Worm (Caenorhabditis elegans): Measurements from ENCODE around the gene R193.6.

The R193.6 gene

DNA sequence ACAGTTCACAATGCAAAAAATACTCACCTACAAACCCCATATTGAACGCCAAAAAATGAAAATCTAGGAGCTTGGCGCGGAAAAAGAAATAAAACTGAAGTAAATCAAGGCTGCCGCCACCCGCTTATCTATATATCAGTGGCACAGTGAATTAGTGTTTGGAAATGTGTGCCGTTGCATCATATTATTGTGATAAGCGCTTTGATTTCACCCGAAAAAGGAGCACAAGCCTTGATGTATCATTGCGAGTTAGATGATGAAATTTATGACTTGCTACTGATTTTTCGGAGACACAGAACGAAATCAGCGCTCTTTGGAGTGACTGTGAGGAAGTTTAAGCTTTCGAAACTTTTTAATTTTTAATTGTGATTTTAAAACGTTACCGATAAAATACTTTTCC lies at the start of gene R193.6, which contains the start of gene R193.2:
Gene R193.6, plus strand, starts transcription at position 350 of the 400 bp plus-strand sequence.
Gene R193.2, minus strand, starts transcription at position 148 of the 400 bp plus-strand sequence.
- TF ChIP-seq rnt-1 (tag; optimal IDR thresholded peaks at IDR 0.05) (no peak), elt-2 (tag; optimal IDR thresholded peaks at IDR 0.05) (peak; percentile 96)

DNA sequence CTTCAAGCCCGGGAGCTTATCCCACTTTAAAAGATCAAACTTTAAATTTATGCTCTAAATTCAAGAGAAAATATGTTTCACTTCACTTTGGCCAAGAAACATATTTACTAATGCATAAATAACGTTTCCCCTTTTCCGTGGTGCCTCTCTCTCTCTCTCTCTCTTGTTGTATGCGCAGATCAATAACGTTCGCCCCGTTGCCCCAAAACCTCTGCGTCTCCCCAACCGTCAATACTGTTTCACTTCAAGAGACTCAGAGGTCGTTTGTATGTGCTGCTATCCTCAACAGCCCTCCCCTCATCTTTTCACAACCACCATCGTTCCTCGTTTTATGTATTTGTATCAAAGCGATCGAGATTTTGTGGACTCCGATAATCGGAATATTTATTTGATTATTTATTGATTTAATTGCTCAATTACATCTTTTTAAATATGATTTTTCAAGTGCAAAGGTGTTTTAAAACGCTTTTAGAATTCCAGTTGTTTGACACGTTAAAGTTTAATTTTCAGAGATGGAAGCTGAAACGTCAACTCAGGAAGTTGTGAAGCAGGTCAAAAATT lies 44.8 kb upstream of the R193.6 start, which contains the start of gene ife-4:
Gene ife-4, plus strand, starts transcription at position 511 of the 561 bp plus-strand sequence.
- peak; percentile 28 for TF ChIP-seq lir-3 (tag; optimal IDR thresholded peaks at IDR 0.05; ENCODE audit: poor library complexity)
- TF ChIP-seq dsc-1 (tag; optimal IDR thresholded peaks at IDR 0.05) = peak; percentile 9
- no peak for TF ChIP-seq alr-1 (tag; optimal IDR thresholded peaks at IDR 0.05; ENCODE audit: borderline replicate concordance)
- no peak for TF ChIP-seq nhr-76 (tag; optimal IDR thresholded peaks at IDR 0.05)
- no peak for TF ChIP-seq hlh-4 (tag; optimal IDR thresholded peaks at IDR 0.05)
- peak; percentile 43 for TF ChIP-seq snu-23 (GFP tag; optimal IDR thresholded peaks at IDR 0.05)
- peak; percentile 85 for TF ChIP-seq lin-14 (GFP tag; optimal IDR thresholded peaks at IDR 0.05)
- TF ChIP-seq ceh-63 (GFP tag; optimal IDR thresholded peaks at IDR 0.05) = no peak
- no peak for TF ChIP-seq unc-98 (GFP tag; IDR thresholded peaks at IDR 0.05)
- no peak for TF ChIP-seq isw-1 (GFP tag; IDR thresholded peaks at IDR 0.05)
- TF ChIP-seq nhr-11 (tag; optimal IDR thresholded peaks at IDR 0.05) = no peak
- TF ChIP-seq tbx-2 (tag; optimal IDR thresholded peaks at IDR 0.05) = peak; percentile 14
- TF ChIP-seq sup-37 (GFP tag; optimal IDR thresholded peaks at IDR 0.05) = no peak
- TF ChIP-seq C16A3.4 (tag; optimal IDR thresholded peaks at IDR 0.05) = no peak
- peak; percentile 20 for TF ChIP-seq nhr-47 (tag; optimal IDR thresholded peaks at IDR 0.05)
- TF ChIP-seq mdl-1 (tag; optimal IDR thresholded peaks at IDR 0.05) = no peak
- peak; percentile 39 for TF ChIP-seq unc-86 (tag; optimal IDR thresholded peaks at IDR 0.05)
- no peak for TF ChIP-seq pag-3 (tag; optimal IDR thresholded peaks at IDR 0.05; ENCODE audit: borderline replicate concordance, insufficient read depth)
- TF ChIP-seq swsn-7 (tag; optimal IDR thresholded peaks at IDR 0.05) = peak; percentile 43
- peak in 1 of 3 experiments; percentile 37 for TF ChIP-seq ceh-82 (tag; optimal IDR thresholded peaks at IDR 0.05)
- TF ChIP-seq lin-35 (GFP tag; optimal IDR thresholded peaks at IDR 0.05) = peak in 1 of 2 experiments; percentile 39
- no peak for TF ChIP-seq mef-2 (tag; optimal IDR thresholded peaks at IDR 0.05)
- TF ChIP-seq egl-13 (tag; optimal IDR thresholded peaks at IDR 0.05) = peak; percentile 35
- TF ChIP-seq nhr-77 (tag; optimal IDR thresholded peaks at IDR 0.05) = no peak
- peak; percentile 7 for TF ChIP-seq fkh-8 (tag; optimal IDR thresholded peaks at IDR 0.05)
- TF ChIP-seq C34B4.2 (tag; optimal IDR thresholded peaks at IDR 0.05) = no peak
- peak; percentile 22 for TF ChIP-seq nhr-71 (tag; optimal IDR thresholded peaks at IDR 0.05)
- TF ChIP-seq mep-1 (tag; optimal IDR thresholded peaks at IDR 0.05) = peak; percentile 76
- TF ChIP-seq skn-1 (tag; optimal IDR thresholded peaks at IDR 0.05) = peak; percentile 64
- TF ChIP-seq lsy-2 (tag; optimal IDR thresholded peaks at IDR 0.05) = peak in 1 of 2 experiments; percentile 13

ce11 chrX:1107758-1108157 lies 40.8 kb upstream of the R193.6 start, which contains the start of gene C05D9.4:
Gene C05D9.4, plus strand, starts transcription at chrX:1108058.
- TF ChIP-seq nhr-237 (tag; optimal IDR thresholded peaks at IDR 0.05) (no peak), dsc-1 (tag; optimal IDR thresholded peaks at IDR 0.05) (no peak), mep-1 (tag; optimal IDR thresholded peaks at IDR 0.05) (no peak), nhr-71 (tag; optimal IDR thresholded peaks at IDR 0.05) (no peak), F16B12.6 (tag; optimal IDR thresholded peaks at IDR 0.05) (no peak)

ce11 chrX:1108874-1109273 lies 39.7 kb upstream of the R193.6 start:
- TF ChIP-seq rnt-1 (tag; optimal IDR thresholded peaks at IDR 0.05) (peak; percentile 94), C16A3.4 (tag; optimal IDR thresholded peaks at IDR 0.05) (no peak), nhr-84 (tag; optimal IDR thresholded peaks at IDR 0.05) (no peak), egl-27 (tag; optimal IDR thresholded peaks at IDR 0.05) (no peak), hpl-2 (GFP tag; optimal IDR thresholded peaks at IDR 0.05) (no peak), nhr-11 (tag; optimal IDR thresholded peaks at IDR 0.05) (no peak), nhr-237 (tag; optimal IDR thresholded peaks at IDR 0.05) (no peak), ceh-88 (GFP tag; IDR thresholded peaks at IDR 0.05) (no peak), grh-1 (GFP tag; IDR thresholded peaks at IDR 0.05) (no peak), isw-1 (GFP tag; IDR thresholded peaks at IDR 0.05) (no peak), lin-39 (tag; optimal IDR thresholded peaks at IDR 0.05) (peak; percentile 74), C04F5.9 (tag; optimal IDR thresholded peaks at IDR 0.05) (no peak), ceh-90 (tag; optimal IDR thresholded peaks at IDR 0.05) (no peak), nhr-71 (tag; optimal IDR thresholded peaks at IDR 0.05) (peak; percentile 44), unc-98 (GFP tag; IDR thresholded peaks at IDR 0.05) (no peak), nhr-20 (tag; optimal IDR thresholded peaks at IDR 0.05) (no peak), unc-130 (tag; optimal IDR thresholded peaks at IDR 0.05) (peak; percentile 24), unc-62 (GFP tag; optimal IDR thresholded peaks at IDR 0.05) (no peak), xbp-1 (tag; optimal IDR thresholded peaks at IDR 0.05) (no peak), skn-1 (tag; optimal IDR thresholded peaks at IDR 0.05) (no peak), lsy-2 (tag; optimal IDR thresholded peaks at IDR 0.05) (peak in 1 of 2 experiments; percentile 11)

Data from whole organism, L1 larva.